Worm (Caenorhabditis elegans) whole organism, midembryonic: ENCODE measurements around the gene bud-13.

Experiments used
- T22C8.4 ChIP-seq: fragments of 200-800 bp; sonication (Bioruptor generic); IDR thresholded peaks from 2 replicates; pipeline ENCODE4 v1.3.6; 2022; ENCODE audit warnings: missing genetic modification characterization, missing compliant biosample characterization
- cog-1 ChIP-seq: sonication (generic microtip); optimal IDR thresholded peaks from 2 replicates; lab custom pipeline; 2016; ENCODE audit warnings: missing genetic modification characterization, missing compliant biosample characterization
- flt-1 ChIP-seq: fragments of 200-800 bp; sonication (Bioruptor generic); IDR thresholded peaks from 2 replicates; pipeline ENCODE4 v1.3.6; 2022; ENCODE audit warnings: missing genetic modification characterization, missing compliant biosample characterization
- klf-2 ChIP-seq: fragments of 200-800 bp; sonication (Bioruptor generic); conservative IDR thresholded peaks from 2 replicates; pipeline ENCODE4 v1.3.6; 2022; ENCODE audit warnings: missing genetic modification reagents, missing genetic modification characterization, missing compliant biosample characterization
- med-1 ChIP-seq: sonication (generic microtip); optimal IDR thresholded peaks from 2 replicates; lab custom pipeline; 2017; ENCODE audit warnings: missing genetic modification characterization, mild to moderate bottlenecking, missing compliant biosample characterization, antibody characterized with exemption, missing genetic modification reagents; ENCODE audit not compliant: insufficient read depth
- ref-1 ChIP-seq: fragments of 200-800 bp; sonication (Bioruptor generic); conservative IDR thresholded peaks from 2 replicates; pipeline ENCODE4 v1.3.6; 2022; ENCODE audit warnings: missing genetic modification reagents, missing genetic modification characterization, missing compliant biosample characterization
- tab-1 ChIP-seq: fragments of 200-800 bp; sonication (Bioruptor generic); IDR thresholded peaks from 2 replicates; pipeline ENCODE4 v1.3.6; 2022; ENCODE audit warnings: missing genetic modification characterization, missing compliant biosample characterization
- ztf-23 ChIP-seq: fragments of 200-800 bp; sonication (Bioruptor generic); IDR thresholded peaks from 2 replicates; pipeline ENCODE4 v1.3.6; 2022; ENCODE audit warnings: missing genetic modification reagents, missing genetic modification characterization, missing compliant biosample characterization
- ztf-29 ChIP-seq: fragments of 200-800 bp; sonication (Bioruptor generic); IDR thresholded peaks from 2 replicates; pipeline ENCODE4 v1.3.6; 2022; ENCODE audit warnings: missing genetic modification reagents, missing genetic modification characterization, missing compliant biosample characterization

The bud-13 gene

ce11 chrIII:8946285-8946684, 21.2 kb downstream of the bud-13 start:
- no peak for TF ChIP-seq ref-1

DNA sequence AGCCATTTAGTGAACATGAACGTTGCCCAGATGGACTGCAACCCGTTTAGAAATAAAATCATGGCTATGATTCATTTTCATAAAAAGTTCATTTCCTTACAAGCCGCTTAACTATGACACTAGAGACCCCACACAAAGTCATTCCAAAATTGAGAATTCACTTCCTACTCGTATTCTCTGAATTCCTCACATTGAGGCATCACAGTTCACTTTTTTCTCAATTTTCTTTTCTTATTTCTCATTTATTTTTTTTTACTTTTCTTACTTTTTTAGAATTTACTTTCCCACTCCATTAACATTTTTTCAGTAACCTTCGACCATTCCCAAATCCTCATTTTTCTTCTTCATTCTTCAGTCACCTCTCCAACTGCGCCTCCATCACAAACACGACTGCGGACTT, 23.2 kb downstream of the bud-13 start, which contains the start of gene dhrr-1:
Gene dhrr-1, plus strand, starts transcription at position 301 of the 400 bp plus-strand sequence.
- no peak for TF ChIP-seq ztf-29 (GFP tag; lab: Robert Waterston, UW)
- TF ChIP-seq klf-2, result no peak
- TF ChIP-seq ztf-23, result no peak
- TF ChIP-seq ref-1, result no peak
- TF ChIP-seq cog-1 (tag; lab: Kevin White, UChicago), result no peak
- TF ChIP-seq tab-1 (GFP tag; lab: Robert Waterston, UW), result no peak
- TF ChIP-seq flt-1 (GFP tag; lab: Robert Waterston, UW), result no peak
- TF ChIP-seq T22C8.4 (GFP tag; lab: Robert Waterston, UW), result no peak
- TF ChIP-seq med-1 (GFP tag; lab: Kevin White, UChicago), result no peak

ce11 chrIII:8937571-8937970, 30.0 kb downstream of the bud-13 start:
- TF ChIP-seq tab-1 (GFP tag; lab: Robert Waterston, UW) (peak; percentile 93), cog-1 (tag; lab: Kevin White, UChicago) (peak; percentile 91), flt-1 (GFP tag; lab: Robert Waterston, UW) (peak; percentile 96), ref-1 (peak; percentile 89), T22C8.4 (GFP tag; lab: Robert Waterston, UW) (peak; percentile 87), med-1 (GFP tag; lab: Kevin White, UChicago) (peak; percentile 54), ztf-23 (peak; percentile 95), ztf-29 (GFP tag; lab: Robert Waterston, UW) (peak; percentile 94), klf-2 (peak; percentile 92)

DNA sequence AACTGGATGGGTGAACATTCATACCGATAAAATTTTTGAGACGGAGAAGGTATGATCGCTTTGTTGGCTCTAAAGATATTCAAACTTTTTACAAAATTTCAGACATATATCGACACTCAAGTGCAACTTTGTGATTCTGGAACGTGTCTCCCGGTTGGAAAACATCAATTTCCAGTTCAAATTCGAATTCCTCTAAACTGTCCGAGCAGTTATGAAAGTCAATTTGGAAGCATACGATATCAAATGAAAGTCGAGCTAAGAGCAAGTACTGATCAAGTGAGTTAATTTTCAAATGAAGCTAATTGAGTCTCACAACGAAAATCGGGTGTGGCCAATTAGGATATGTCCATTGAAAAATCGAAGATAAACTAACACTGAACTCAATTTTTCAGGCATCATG, 33.1 kb downstream of the bud-13 start:
- TF ChIP-seq T22C8.4 (GFP tag; lab: Robert Waterston, UW) (no peak), ztf-23 (no peak), ztf-29 (GFP tag; lab: Robert Waterston, UW) (no peak)

DNA sequence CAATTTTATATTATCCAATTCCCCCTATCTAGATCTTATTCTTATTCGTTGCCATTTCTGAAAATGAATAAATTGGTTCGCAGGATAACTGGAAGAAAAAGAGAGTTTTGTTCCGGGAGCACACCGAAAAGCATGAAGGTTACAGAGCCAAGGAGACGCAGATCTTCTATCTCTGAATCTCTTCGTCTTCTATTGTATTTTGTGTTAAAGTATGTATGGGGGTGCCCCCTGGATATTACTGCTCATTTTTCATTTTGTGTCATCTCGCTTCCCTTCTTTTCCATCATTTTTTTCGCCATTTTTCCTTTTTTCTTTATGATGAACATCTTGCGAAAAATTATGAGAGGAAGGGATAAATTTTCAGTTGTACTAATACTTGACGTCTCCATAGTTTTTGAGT, 33.8 kb downstream of the bud-13 start:
- no peak for TF ChIP-seq ref-1
- TF ChIP-seq cog-1 (tag; lab: Kevin White, UChicago), result no peak
- TF ChIP-seq med-1 (GFP tag; lab: Kevin White, UChicago), result no peak
- no peak for TF ChIP-seq klf-2
- TF ChIP-seq flt-1 (GFP tag; lab: Robert Waterston, UW), result no peak
- no peak for TF ChIP-seq ztf-23
- TF ChIP-seq ztf-29 (GFP tag; lab: Robert Waterston, UW), result no peak
- TF ChIP-seq T22C8.4 (GFP tag; lab: Robert Waterston, UW), result no peak
- TF ChIP-seq tab-1 (GFP tag; lab: Robert Waterston, UW), result no peak

DNA sequence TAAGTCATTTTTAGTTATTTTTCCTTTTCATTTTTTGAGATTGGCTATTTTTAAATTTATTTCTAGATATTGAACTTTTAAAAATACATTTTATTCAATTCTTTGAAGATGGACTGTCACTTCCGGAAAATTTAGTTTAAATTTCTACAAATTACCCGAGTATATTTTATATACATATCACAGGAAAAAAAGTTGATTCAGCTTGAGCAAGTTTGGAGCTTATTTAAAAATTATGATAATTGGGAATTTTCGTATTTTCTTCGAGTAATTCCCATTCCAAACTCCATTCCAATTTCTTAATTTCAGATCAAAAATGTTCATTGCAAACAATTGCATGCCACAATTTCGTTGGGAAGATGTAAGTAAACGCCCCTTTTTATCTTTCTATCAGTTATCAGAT, 37.8 kb downstream of the bud-13 start, which contains the start of gene arrd-15:
Gene arrd-15, plus strand, starts transcription at position 301 of the 400 bp plus-strand sequence.
- TF ChIP-seq flt-1 (GFP tag; lab: Robert Waterston, UW), result no peak
- no peak for TF ChIP-seq med-1 (GFP tag; lab: Kevin White, UChicago)
- no peak for TF ChIP-seq klf-2
- TF ChIP-seq T22C8.4 (GFP tag; lab: Robert Waterston, UW), result no peak
- no peak for TF ChIP-seq ztf-23
- TF ChIP-seq tab-1 (GFP tag; lab: Robert Waterston, UW), result no peak
- no peak for TF ChIP-seq ztf-29 (GFP tag; lab: Robert Waterston, UW)
- no peak for TF ChIP-seq cog-1 (tag; lab: Kevin White, UChicago)
- TF ChIP-seq ref-1, result no peak

- TF ChIP-seq ref-1, result no peak
- no peak for TF ChIP-seq T22C8.4 (GFP tag; lab: Robert Waterston, UW)
- no peak for TF ChIP-seq med-1 (GFP tag; lab: Kevin White, UChicago)
Measured at ce11 chrIII:8926512-8926911, 41.0 kb downstream of the bud-13 start.

- TF ChIP-seq cog-1 (tag; lab: Kevin White, UChicago), result no peak
- TF ChIP-seq flt-1 (GFP tag; lab: Robert Waterston, UW), result no peak
- no peak for TF ChIP-seq ztf-23
- TF ChIP-seq T22C8.4 (GFP tag; lab: Robert Waterston, UW), result no peak
- TF ChIP-seq ztf-29 (GFP tag; lab: Robert Waterston, UW), result no peak
- no peak for TF ChIP-seq ref-1
- no peak for TF ChIP-seq klf-2
- no peak for TF ChIP-seq med-1 (GFP tag; lab: Kevin White, UChicago)
- no peak for TF ChIP-seq tab-1 (GFP tag; lab: Robert Waterston, UW)
Measured at ce11 chrIII:8925539-8925938, 42.0 kb downstream of the bud-13 start.

DNA sequence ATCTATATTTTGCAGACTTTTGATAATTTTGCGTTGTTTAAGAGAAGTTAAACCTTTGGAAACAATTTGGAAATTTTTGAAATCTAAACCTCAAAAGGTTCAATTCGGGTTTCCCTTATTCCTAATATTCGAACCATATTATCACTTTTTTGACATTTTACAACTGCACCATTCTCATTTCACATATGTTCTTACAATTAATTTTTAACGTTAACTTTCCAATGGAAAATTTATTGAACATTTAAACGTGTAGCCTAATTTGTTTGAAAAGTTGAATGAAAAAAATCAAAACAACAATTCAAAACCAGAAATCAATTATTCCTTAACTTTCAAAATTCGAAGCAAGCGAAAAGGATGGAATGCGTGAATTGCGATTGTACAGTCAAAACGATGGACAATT, 43.6 kb downstream of the bud-13 start, which contains the start of gene ZK637.12:
Gene ZK637.12, plus strand, starts transcription at position 301 of the 400 bp plus-strand sequence.
- TF ChIP-seq tab-1 (GFP tag; lab: Robert Waterston, UW), result no peak
- no peak for TF ChIP-seq flt-1 (GFP tag; lab: Robert Waterston, UW)
- no peak for TF ChIP-seq ztf-29 (GFP tag; lab: Robert Waterston, UW)
- no peak for TF ChIP-seq med-1 (GFP tag; lab: Kevin White, UChicago)
- TF ChIP-seq klf-2, result no peak
- TF ChIP-seq cog-1 (tag; lab: Kevin White, UChicago), result no peak
- TF ChIP-seq ztf-23, result no peak
- no peak for TF ChIP-seq ref-1
- TF ChIP-seq T22C8.4 (GFP tag; lab: Robert Waterston, UW), result no peak

ce11 chrIII:8923240-8923734, 44.2 kb downstream of the bud-13 start, which contains the start of gene glb-1:
Gene glb-1, minus strand, starts transcription at chrIII:8923290.
- TF ChIP-seq flt-1 (GFP tag; lab: Robert Waterston, UW) (no peak), ztf-23 (no peak), cog-1 (tag; lab: Kevin White, UChicago) (no peak)
